Worm (Caenorhabditis elegans): Measurements from ENCODE around the gene nhr-166.

DNA sequence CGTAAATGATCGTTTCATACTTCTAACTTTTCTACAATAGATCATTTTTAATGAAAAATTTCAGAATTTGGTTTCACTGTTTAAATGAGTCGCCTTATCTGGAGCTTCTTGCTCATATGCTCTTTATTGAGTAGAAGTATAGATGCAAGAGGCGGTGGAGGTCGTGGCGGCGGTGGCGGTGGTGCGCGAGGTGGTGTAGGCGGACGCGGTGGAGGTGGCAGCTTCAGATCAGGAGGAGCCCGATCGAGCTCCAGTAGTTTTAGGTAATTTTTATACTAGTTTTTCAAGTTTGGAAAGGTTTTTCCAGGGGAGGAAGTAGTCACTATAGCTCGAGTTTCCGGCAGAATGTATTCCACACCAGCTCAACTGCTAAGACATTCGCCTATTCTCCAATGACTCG, 22.8 kb downstream of the nhr-166 start, which contains the start of gene F53C3.3:
- no peak for TF ChIP-seq unc-39 (tag; optimal IDR thresholded peaks at IDR 0.05)
- TF ChIP-seq egl-27 (tag; optimal IDR thresholded peaks at IDR 0.05), result no peak
- TF ChIP-seq sma-3 (GFP tag; optimal IDR thresholded peaks at IDR 0.05), result no peak
- TF ChIP-seq gmeb-1 (tag; optimal IDR thresholded peaks at IDR 0.05), result no peak
- no peak for TF ChIP-seq nhr-237 (tag; optimal IDR thresholded peaks at IDR 0.05)
- TF ChIP-seq R02D3.7 (tag; optimal IDR thresholded peaks at IDR 0.05), result no peak
- no peak for TF ChIP-seq ama-1 (optimal IDR thresholded peaks at IDR 0.05)

All from whole organism, L2 larva.